Fruit fly (Drosophila melanogaster): ENCODE data around the gene CG1316.

The CG1316 gene

dm6 chr3L:4272167-4272773, 11.4 kb upstream of the CG1316 start (continued):
- TF ChIP-seq CG6791 (GFP tag; IDR thresholded peaks at IDR 0.05; ENCODE audit: partially characterized antibody) (no peak), Adf1 (GFP tag; IDR thresholded peaks at IDR 0.05) (no peak), crol (GFP tag; IDR thresholded peaks at IDR 0.05) (no peak), Ravus (GFP tag; IDR thresholded peaks at IDR 0.05) (no peak), CG10565 (GFP tag; optimal IDR thresholded peaks at IDR 0.05) (no peak), CG4707 (GFP tag; optimal IDR thresholded peaks at IDR 0.05) (no peak), corto (GFP tag; optimal IDR thresholded peaks at IDR 0.05) (no peak), CG3281 (GFP tag; optimal IDR thresholded peaks at IDR 0.05) (no peak), sob (GFP tag; IDR thresholded peaks at IDR 0.05) (no peak), Gug (GFP tag; IDR thresholded peaks at IDR 0.05) (no peak), B-H2 (GFP tag; optimal IDR thresholded peaks at IDR 0.05) (no peak), CG18619 (GFP tag; optimal IDR thresholded peaks at IDR 0.05) (peak; percentile 14), NC2α (GFP tag; optimal IDR thresholded peaks at IDR 0.05) (no peak), CG10959 (GFP tag; IDR thresholded peaks at IDR 0.05) (no peak), Mes4 (GFP tag; optimal IDR thresholded peaks at IDR 0.05) (no peak), CG32767 (GFP tag; IDR thresholded peaks at IDR 0.05) (no peak), CG8924 (tag; optimal IDR thresholded peaks at IDR 0.05) (no peak), HmgZ (tag; optimal IDR thresholded peaks at IDR 0.05) (no peak), zen (tag; optimal IDR thresholded peaks at IDR 0.05) (peak; percentile 13), cg (GFP tag; optimal IDR thresholded peaks at IDR 0.05) (no peak), Asciz (GFP tag; optimal IDR thresholded peaks at IDR 0.05) (no peak), Opbp (GFP tag; IDR thresholded peaks at IDR 0.05; ENCODE audit: partially characterized antibody) (no peak), bsh (GFP tag; optimal IDR thresholded peaks at IDR 0.05) (peak in 1 of 2 experiments; percentile 68), bbx (GFP tag; IDR thresholded peaks at IDR 0.05; ENCODE audit: partially characterized antibody) (no peak), tup (GFP tag; optimal IDR thresholded peaks at IDR 0.05) (no peak), CG1792 (GFP tag; optimal IDR thresholded peaks at IDR 0.05) (no peak), chinmo (GFP tag; IDR thresholded peaks at IDR 0.05; ENCODE audit: partially characterized antibody) (no peak), CG6254 (GFP tag; optimal IDR thresholded peaks at IDR 0.05) (peak; percentile 28), CG31388 (GFP tag; optimal IDR thresholded peaks at IDR 0.05) (no peak), hbn (GFP tag; IDR thresholded peaks at IDR 0.05; ENCODE audit: partially characterized antibody) (no peak), Lhr (GFP tag; optimal IDR thresholded peaks at IDR 0.05) (peak; percentile 30), CG7839 (tag; optimal IDR thresholded peaks at IDR 0.05) (no peak), CG2129 (GFP tag; IDR thresholded peaks at IDR 0.05; ENCODE audit: partially characterized antibody) (no peak), E2f2 (GFP tag; IDR thresholded peaks at IDR 0.05) (no peak), CG13775 (GFP tag; optimal IDR thresholded peaks at IDR 0.05) (no peak), p53 (GFP tag; optimal IDR thresholded peaks at IDR 0.05) (no peak), salm (tag; optimal IDR thresholded peaks at IDR 0.05) (peak; percentile 16), Bdp1 (GFP tag; optimal IDR thresholded peaks at IDR 0.05) (no peak), Optix (GFP tag; IDR thresholded peaks at IDR 0.05) (no peak), Med (GFP tag) (peak; percentile 64), so (GFP tag; IDR thresholded peaks at IDR 0.05) (no peak), HLH54F (GFP tag; optimal IDR thresholded peaks at IDR 0.05) (no peak), sim (GFP tag; IDR thresholded peaks at IDR 0.05) (0 out of 2 replicates have a peak, but pooled peaks have one; percentile 18), HLHmδ (GFP tag; optimal IDR thresholded peaks at IDR 0.05) (no peak), zfh2 (GFP tag; optimal IDR thresholded peaks at IDR 0.05) (no peak), sc (optimal IDR thresholded peaks at IDR 0.05) (no peak), sc (GFP tag; optimal IDR thresholded peaks at IDR 0.05) (no peak), org-1 (GFP tag; optimal IDR thresholded peaks at IDR 0.05) (peak; percentile 9), CG11398 (GFP tag; optimal IDR thresholded peaks at IDR 0.05) (no peak), CG17802 (tag; optimal IDR thresholded peaks at IDR 0.05) (no peak)
